Worm (Caenorhabditis elegans) whole organism, early embryonic: ENCODE results near the gene unc-42.

Source experiments
- B0310.2 ChIP-seq: sonication (generic microtip); optimal IDR thresholded peaks from 2 replicates; lab custom pipeline; 2016; ENCODE audit warnings: mild to moderate bottlenecking, missing genetic modification characterization, missing compliant biosample characterization
- F13C5.2 ChIP-seq: sonication (generic microtip); optimal IDR thresholded peaks from 2 replicates; lab custom pipeline; 2017; ENCODE audit warnings: mild to moderate bottlenecking, missing genetic modification characterization, inconsistent platforms, missing compliant biosample characterization
- aly-1 ChIP-seq: sonication (generic microtip); optimal IDR thresholded peaks from 2 replicates; lab custom pipeline; 2016; ENCODE audit warnings: missing genetic modification characterization, missing compliant biosample characterization
- ama-1 ChIP-seq: fragments of 150-350 bp; optimal IDR thresholded peaks from 2 replicates; lab custom pipeline; 2014
- ceh-13 ChIP-seq: fragments of 200-800 bp; sonication (Bioruptor generic); optimal IDR thresholded peaks from 2 replicates; lab custom pipeline; 2018; ENCODE audit warnings: mild to moderate bottlenecking, missing genetic modification characterization, missing compliant biosample characterization
- ceh-36 ChIP-seq: sonication (generic microtip); optimal IDR thresholded peaks from 2 replicates; lab custom pipeline; 2016; ENCODE audit warnings: missing genetic modification characterization, inconsistent platforms, missing compliant biosample characterization
- ets-7 ChIP-seq: sonication (generic microtip); optimal IDR thresholded peaks from 2 replicates; lab custom pipeline; 2016; ENCODE audit warnings: missing genotype, missing genetic modification characterization, missing compliant biosample characterization
- flt-1 ChIP-seq: fragments of 200-800 bp; sonication (Bioruptor generic); IDR thresholded peaks from 2 replicates; pipeline ENCODE4 v1.3.6; 2022; ENCODE audit warnings: missing genetic modification characterization, missing compliant biosample characterization
- hmbx-1 ChIP-seq: sonication (generic microtip); optimal IDR thresholded peaks from 2 replicates; lab custom pipeline; 2016; ENCODE audit warnings: mild to moderate bottlenecking, missing genetic modification characterization, missing compliant biosample characterization
- hmg-4 ChIP-seq: fragments of 200-800 bp; sonication (Bioruptor generic); optimal IDR thresholded peaks from 2 replicates; lab custom pipeline; 2018; ENCODE audit warnings: mild to moderate bottlenecking, missing genetic modification characterization, missing compliant biosample characterization
- hnd-1 ChIP-seq: sonication (generic microtip); optimal IDR thresholded peaks from 2 replicates; lab custom pipeline; 2016; ENCODE audit warnings: missing genetic modification characterization, missing compliant biosample characterization
- pes-1 ChIP-seq: fragments of 200-800 bp; sonication (Bioruptor generic); IDR thresholded peaks from 2 replicates; pipeline ENCODE4 v1.3.6; 2022; ENCODE audit warnings: missing genetic modification reagents, missing genetic modification characterization, missing compliant biosample characterization
- scrt-1 ChIP-seq: fragments of 200-800 bp; sonication (Bioruptor generic); IDR thresholded peaks from 2 replicates; pipeline ENCODE4 v1.3.6; 2022; ENCODE audit warnings: missing genetic modification characterization, missing compliant biosample characterization
- sea-1 ChIP-seq: fragments of 200-800 bp; sonication (Bioruptor generic); conservative IDR thresholded peaks from 2 replicates; pipeline ENCODE4 v1.3.6; 2022; ENCODE audit warnings: missing genetic modification characterization, missing compliant biosample characterization
- tbx-11 ChIP-seq: fragments of 200-800 bp; sonication (Bioruptor generic); IDR thresholded peaks from 2 replicates; pipeline ENCODE4 v1.3.6; 2022; ENCODE audit warnings: missing genetic modification characterization, missing compliant biosample characterization
- tbx-37 ChIP-seq: fragments of 200-800 bp; sonication (Bioruptor generic); conservative IDR thresholded peaks from 2 replicates; pipeline ENCODE4 v1.3.6; 2022; ENCODE audit warnings: missing genetic modification reagents, missing genetic modification characterization, missing compliant biosample characterization
- tra-4 ChIP-seq: sonication (generic microtip); optimal IDR thresholded peaks from 2 replicates; lab custom pipeline; 2017; ENCODE audit warnings: missing genetic modification characterization, missing compliant biosample characterization

The unc-42 gene

DNA sequence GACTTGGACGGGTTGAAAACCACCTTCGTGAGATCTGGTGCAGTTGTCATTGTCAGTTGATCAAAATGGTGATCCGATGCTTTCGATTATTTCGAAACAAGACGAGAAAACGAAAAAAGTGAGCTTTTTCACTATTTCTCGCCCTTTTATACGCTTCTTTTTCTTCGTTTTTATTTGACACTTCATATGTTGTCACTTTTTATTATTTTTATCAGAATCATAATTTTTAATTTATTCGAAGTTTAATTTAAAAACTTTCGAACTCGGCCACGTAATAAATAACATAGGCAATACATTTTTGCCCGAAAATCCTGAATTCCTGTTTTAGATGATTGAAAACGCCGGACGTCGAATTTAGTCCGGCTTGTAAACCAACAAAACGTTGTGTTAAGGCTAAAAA, 14.7 kb downstream of the unc-42 start, which contains the start of gene F58E6.5:
TSS of gene F58E6.5 (minus strand) at position 101 of the 400 bp plus-strand sequence.
- TF ChIP-seq ets-7 (tag; lab: Kevin White, UChicago) (no peak), ama-1 (no peak), hmbx-1 (tag; lab: Kevin White, UChicago) (no peak), tra-4 (tag; lab: Kevin White, UChicago) (no peak), tbx-11 (GFP tag; lab: Robert Waterston, UW) (no peak), aly-1 (tag; lab: Kevin White, UChicago) (no peak), sea-1 (GFP tag; lab: Robert Waterston, UW) (no peak), ceh-36 (tag; lab: Kevin White, UChicago) (no peak), tbx-37 (GFP tag; lab: Robert Waterston, UW) (no peak), F13C5.2 (tag; lab: Kevin White, UChicago) (no peak), hmg-4 (GFP tag; lab: Kevin White, UChicago) (no peak), B0310.2 (no peak), ceh-13 (GFP tag; lab: Kevin White, UChicago) (no peak), pes-1 (GFP tag; lab: Robert Waterston, UW) (no peak), flt-1 (GFP tag; lab: Robert Waterston, UW) (no peak), scrt-1 (GFP tag; lab: Robert Waterston, UW) (no peak), hnd-1 (tag; lab: Kevin White, UChicago) (no peak)

ce11 chrV:9753554-9753953, 15.6 kb downstream of the unc-42 start:
- TF ChIP-seq B0310.2 (no peak), ets-7 (tag; lab: Kevin White, UChicago) (no peak), pes-1 (GFP tag; lab: Robert Waterston, UW) (no peak), ama-1 (no peak), flt-1 (GFP tag; lab: Robert Waterston, UW) (no peak), tbx-11 (GFP tag; lab: Robert Waterston, UW) (no peak)

- TF ChIP-seq pes-1 (GFP tag; lab: Robert Waterston, UW): no peak
- no peak for TF ChIP-seq ets-7 (tag; lab: Kevin White, UChicago)
- TF ChIP-seq ceh-36 (tag; lab: Kevin White, UChicago): no peak
- no peak for TF ChIP-seq tra-4 (tag; lab: Kevin White, UChicago)
- no peak for TF ChIP-seq ceh-13 (GFP tag; lab: Kevin White, UChicago)
- TF ChIP-seq tbx-37 (GFP tag; lab: Robert Waterston, UW): no peak
- TF ChIP-seq flt-1 (GFP tag; lab: Robert Waterston, UW): no peak
- no peak for TF ChIP-seq B0310.2
- TF ChIP-seq ama-1: no peak
- TF ChIP-seq sea-1 (GFP tag; lab: Robert Waterston, UW): no peak
- TF ChIP-seq hmbx-1 (tag; lab: Kevin White, UChicago): no peak
- TF ChIP-seq F13C5.2 (tag; lab: Kevin White, UChicago): no peak
- no peak for TF ChIP-seq tbx-11 (GFP tag; lab: Robert Waterston, UW)
- no peak for TF ChIP-seq scrt-1 (GFP tag; lab: Robert Waterston, UW)
- TF ChIP-seq hmg-4 (GFP tag; lab: Kevin White, UChicago): no peak
- no peak for TF ChIP-seq hnd-1 (tag; lab: Kevin White, UChicago)
- no peak for TF ChIP-seq aly-1 (tag; lab: Kevin White, UChicago)
These were observed 16.3 kb downstream of the unc-42 start, which contains the start of gene F58E6.6 for ce11 chrV:9752918-9753317. Gene F58E6.6 (minus strand): TSS chrV:9753018.

DNA sequence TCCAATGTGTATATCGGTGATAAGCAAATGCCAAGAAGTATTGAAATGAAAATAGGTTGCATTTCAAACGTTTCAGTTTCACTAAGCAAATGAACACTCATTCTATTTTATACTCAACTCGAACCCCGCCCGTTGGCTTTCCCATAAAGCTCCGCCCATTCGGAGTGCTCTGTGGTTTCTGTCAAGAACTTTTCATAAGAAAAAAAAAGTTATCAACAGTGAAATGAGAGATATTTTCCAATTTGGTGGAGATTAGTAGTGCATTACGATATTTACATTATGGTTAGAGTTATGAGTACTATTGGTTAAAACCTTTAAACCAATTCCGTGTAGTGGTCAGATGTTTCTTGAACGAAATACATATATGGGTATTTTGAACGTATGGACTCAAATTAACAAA, 18.9 kb downstream of the unc-42 start, which contains the start of gene F58E6.4:
TSS of gene F58E6.4 (minus strand) at position 101 of the 400 bp plus-strand sequence.
- no peak for TF ChIP-seq tbx-37 (GFP tag; lab: Robert Waterston, UW)
- no peak for TF ChIP-seq flt-1 (GFP tag; lab: Robert Waterston, UW)
- no peak for TF ChIP-seq ceh-13 (GFP tag; lab: Kevin White, UChicago)
- no peak for TF ChIP-seq hnd-1 (tag; lab: Kevin White, UChicago)
- no peak for TF ChIP-seq scrt-1 (GFP tag; lab: Robert Waterston, UW)
- TF ChIP-seq pes-1 (GFP tag; lab: Robert Waterston, UW): no peak
- TF ChIP-seq ama-1: no peak
- no peak for TF ChIP-seq sea-1 (GFP tag; lab: Robert Waterston, UW)

DNA sequence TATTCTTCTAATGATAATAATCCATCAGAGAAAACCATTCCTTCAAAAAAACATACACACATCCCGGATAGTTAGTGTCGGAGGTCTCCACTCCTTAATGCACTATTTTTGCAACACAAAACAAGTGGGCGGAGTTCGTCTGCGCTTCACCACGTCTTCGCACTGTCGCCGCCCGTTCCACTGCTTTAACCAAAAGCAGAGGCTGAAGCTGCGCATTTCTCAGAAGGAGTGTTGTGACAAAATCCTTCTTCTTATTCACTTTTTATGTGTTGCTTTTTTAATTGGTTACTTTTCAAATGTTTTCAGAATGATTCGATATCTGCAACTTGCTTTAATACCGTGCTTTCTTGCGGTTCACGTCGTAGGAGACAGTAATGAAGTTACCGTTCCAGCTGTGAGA, 24.3 kb downstream of the unc-42 start, which contains the start of gene F58E6.13:
TSS of gene F58E6.13 (plus strand) at position 301 of the 400 bp plus-strand sequence.
- no peak for TF ChIP-seq scrt-1 (GFP tag; lab: Robert Waterston, UW)

DNA sequence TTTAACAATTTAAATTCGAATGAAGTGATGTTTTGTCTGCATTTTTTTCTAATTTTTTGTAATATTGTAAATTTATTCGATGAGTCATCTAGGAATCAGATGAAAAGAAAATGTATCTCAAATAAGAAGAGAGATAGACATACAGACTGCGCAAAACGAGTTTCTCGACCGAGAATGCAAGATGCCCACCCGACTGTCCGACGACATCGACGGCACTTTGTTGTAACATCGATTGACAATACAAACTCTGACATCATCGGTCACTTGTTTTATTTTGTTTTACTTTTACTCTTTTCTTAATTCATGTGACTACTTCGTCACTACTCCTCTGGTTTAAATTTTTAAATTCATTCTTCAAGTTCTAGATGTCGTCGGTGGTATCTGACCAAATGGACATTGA, 28.3 kb downstream of the unc-42 start, which contains the start of gene sta-2:
TSS of gene sta-2 (plus strand) at position 349 of the 400 bp plus-strand sequence.
- TF ChIP-seq aly-1 (tag; lab: Kevin White, UChicago): no peak
- no peak for TF ChIP-seq sea-1 (GFP tag; lab: Robert Waterston, UW)
- TF ChIP-seq B0310.2: no peak
- TF ChIP-seq tbx-37 (GFP tag; lab: Robert Waterston, UW): no peak
- no peak for TF ChIP-seq hmg-4 (GFP tag; lab: Kevin White, UChicago)
- no peak for TF ChIP-seq scrt-1 (GFP tag; lab: Robert Waterston, UW)
- TF ChIP-seq tra-4 (tag; lab: Kevin White, UChicago): no peak
- no peak for TF ChIP-seq flt-1 (GFP tag; lab: Robert Waterston, UW)
- TF ChIP-seq hnd-1 (tag; lab: Kevin White, UChicago): no peak
- no peak for TF ChIP-seq ama-1
- TF ChIP-seq ceh-36 (tag; lab: Kevin White, UChicago): no peak
- TF ChIP-seq F13C5.2 (tag; lab: Kevin White, UChicago): no peak
- TF ChIP-seq ceh-13 (GFP tag; lab: Kevin White, UChicago): no peak
- TF ChIP-seq hmbx-1 (tag; lab: Kevin White, UChicago): no peak
- no peak for TF ChIP-seq ets-7 (tag; lab: Kevin White, UChicago)
- no peak for TF ChIP-seq pes-1 (GFP tag; lab: Robert Waterston, UW)
- TF ChIP-seq tbx-11 (GFP tag; lab: Robert Waterston, UW): no peak

- TF ChIP-seq pes-1 (GFP tag; lab: Robert Waterston, UW) (no peak), F13C5.2 (tag; lab: Kevin White, UChicago) (no peak)
These were observed 29.8 kb downstream of the unc-42 start, which contains the start of gene marc-1 for ce11 chrV:9739402-9739801. Gene marc-1 (plus strand): TSS chrV:9739702.
